Worm (Caenorhabditis elegans) whole organism, L1 larva: ENCODE measurements around the gene srb-1.

Experiments used
- dpl-1 ChIP-seq, 3 experiments: fragments of 150-350 bp in 2 of 3; sonication (generic microtip) in 1 of 3; optimal IDR thresholded peaks; 2 replicates each; lab custom pipeline; 2014 to 2017; ENCODE audit warnings: missing biosample characterization in 3 of 3, missing genetic modification characterization in 3 of 3, missing genetic modification reagents in 3 of 3
- egl-27 ChIP-seq, 2 experiments: fragments of 150-350 bp in 1 of 2; sonication (generic microtip); optimal IDR thresholded peaks; 3 replicates each; lab custom pipeline; 2017 to 2018; ENCODE audit warnings: missing biosample characterization in 2 of 2, missing genetic modification characterization in 2 of 2, missing genetic modification reagents in 2 of 2
- fkh-8 ChIP-seq: sonication (generic microtip); optimal IDR thresholded peaks from 2 replicates; lab custom pipeline; 2016; ENCODE audit warnings: mild to moderate bottlenecking, missing genetic modification characterization, missing compliant biosample characterization
- fos-1 ChIP-seq: fragments of 150-350 bp; optimal IDR thresholded peaks from 2 replicates; lab custom pipeline; 2014; ENCODE audit warnings: missing biosample characterization, missing genetic modification characterization
- lin-35 ChIP-seq, 2 experiments: fragments of 150-350 bp; optimal IDR thresholded peaks; 2 replicates each; lab custom pipeline; 2014; ENCODE audit warnings: missing biosample characterization in 2 of 2, missing genetic modification characterization in 2 of 2, missing genetic modification reagents in 2 of 2
- nhr-237 ChIP-seq: fragments of 150-350 bp; optimal IDR thresholded peaks from 2 replicates; lab custom pipeline; 2014; ENCODE audit warnings: missing biosample characterization, missing genetic modification characterization
- nhr-28 ChIP-seq: fragments of 150-350 bp; optimal IDR thresholded peaks from 2 replicates; lab custom pipeline; 2014; ENCODE audit warnings: missing biosample characterization, missing genetic modification characterization
- nhr-47 ChIP-seq: sonication (generic microtip); optimal IDR thresholded peaks from 2 replicates; lab custom pipeline; 2016; ENCODE audit warnings: mild to moderate bottlenecking, missing genetic modification characterization, moderate library complexity, missing compliant biosample characterization
- pqm-1 ChIP-seq: sonication (generic microtip); optimal IDR thresholded peaks from 3 replicates; lab custom pipeline; 2017; ENCODE audit warnings: missing biosample characterization, missing genetic modification characterization
- unc-62 ChIP-seq: fragments of 150-350 bp; optimal IDR thresholded peaks from 2 replicates; lab custom pipeline; 2014; ENCODE audit warnings: missing biosample characterization, missing genetic modification reagents, missing genetic modification characterization

DNA sequence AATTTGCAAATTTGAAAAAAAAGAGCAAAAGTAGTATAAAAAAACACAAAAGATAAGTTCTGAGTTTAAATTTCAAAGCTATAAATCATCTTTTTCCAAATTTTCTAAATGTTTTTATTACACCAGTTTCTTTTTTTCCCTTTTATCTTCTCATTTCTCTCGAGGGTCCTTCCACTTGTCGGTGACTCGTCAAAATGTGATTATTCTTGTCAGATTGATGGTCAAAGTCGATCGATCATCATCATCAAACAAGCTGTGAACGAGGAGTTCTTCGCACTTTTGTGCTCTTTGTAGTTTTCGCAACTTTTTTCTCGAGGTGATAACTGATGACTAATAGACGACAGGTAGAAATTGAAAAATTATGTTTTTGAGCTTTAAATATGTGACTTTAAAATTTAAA, 50.2 kb downstream of the srb-1 start:
- no peak for TF ChIP-seq lin-35 (GFP tag; optimal IDR thresholded peaks at IDR 0.05; lab: Kevin White, UChicago)
- TF ChIP-seq nhr-28 (tag; lab: Kevin White, UChicago) = no peak
- no peak for TF ChIP-seq fos-1 (tag; lab: Kevin White, UChicago)
- TF ChIP-seq egl-27 (tag; optimal IDR thresholded peaks at IDR 0.05; lab: Kevin White, UChicago) = no peak
- TF ChIP-seq fkh-8 (tag; lab: Kevin White, UChicago) = no peak
- no peak for TF ChIP-seq nhr-237 (tag; lab: Kevin White, UChicago)
- no peak for TF ChIP-seq unc-62 (GFP tag; lab: Kevin White, UChicago)
- TF ChIP-seq pqm-1 (tag; lab: Kevin White, UChicago) = no peak
- no peak for TF ChIP-seq nhr-47
- no peak for TF ChIP-seq dpl-1 (GFP tag; optimal IDR thresholded peaks at IDR 0.05; lab: Kevin White, UChicago)
